Fruit fly (Drosophila melanogaster) Kc167 (cell line): ENCODE results near the gene CG7860.

Experiments
- Myc ChIP-seq: fragments of >200 bp; optimal IDR thresholded peaks from 2 replicates; lab custom pipeline; 2017; ENCODE audit warnings: missing external identifiers
- Sin3A ChIP-seq: fragments of >200 bp; optimal IDR thresholded peaks from 2 replicates; lab custom pipeline; 2018; ENCODE audit warnings: missing external identifiers
- h ChIP-seq: fragments of >200 bp; optimal IDR thresholded peaks from 3 replicates; lab custom pipeline; 2018; ENCODE audit warnings: missing external identifiers
- insv ChIP-seq: fragments of >200 bp; optimal IDR thresholded peaks from 3 replicates; lab custom pipeline; 2018; ENCODE audit warnings: missing external identifiers
- psq ChIP-seq: fragments of >200 bp; optimal IDR thresholded peaks from 2 replicates; lab custom pipeline; 2017; ENCODE audit warnings: missing external identifiers
- ttk ChIP-seq: sonication (Bioruptor generic); optimal IDR thresholded peaks from 2 replicates; lab custom pipeline; 2017; ENCODE audit warnings: missing external identifiers

Gene CG7860

dm6 chrX:15591721-15592491 is 23.1 kb downstream of the CG7860 start:
- no peak for TF ChIP-seq insv (lab: Kevin White, UChicago)
- no peak for TF ChIP-seq Sin3A (lab: Kevin White, UChicago)
- no peak for TF ChIP-seq Myc (lab: Kevin White, UChicago)
- no peak for TF ChIP-seq h (lab: Kevin White, UChicago)
- TF ChIP-seq psq, result no peak
- TF ChIP-seq ttk (lab: Kevin White, UChicago), result no peak

dm6 chrX:15592822-15593476 is 24.2 kb downstream of the CG7860 start:
- TF ChIP-seq ttk (lab: Kevin White, UChicago) (no peak), Myc (lab: Kevin White, UChicago) (no peak), Sin3A (lab: Kevin White, UChicago) (no peak), insv (lab: Kevin White, UChicago) (no peak), h (lab: Kevin White, UChicago) (no peak), psq (no peak)

- TF ChIP-seq Sin3A (lab: Kevin White, UChicago), result no peak
- no peak for TF ChIP-seq psq
- no peak for TF ChIP-seq Myc (lab: Kevin White, UChicago)
- TF ChIP-seq ttk (lab: Kevin White, UChicago), result no peak
- no peak for TF ChIP-seq insv (lab: Kevin White, UChicago)
These were observed 24.9 kb downstream of the CG7860 start, which contains the start of gene Chsy for dm6 chrX:15593477-15594229. Chsy (minus strand) TSS chrX:15593534.

dm6 chrX:15594230-15594857 is 25.6 kb downstream of the CG7860 start:
- no peak for TF ChIP-seq Myc (lab: Kevin White, UChicago)

- TF ChIP-seq psq (no peak), h (lab: Kevin White, UChicago) (no peak), ttk (lab: Kevin White, UChicago) (no peak), insv (lab: Kevin White, UChicago) (no peak), Myc (lab: Kevin White, UChicago) (no peak), Sin3A (lab: Kevin White, UChicago) (no peak)
These were observed 30.9 kb downstream of the CG7860 start for dm6 chrX:15599697-15600096.

- no peak for TF ChIP-seq ttk (lab: Kevin White, UChicago)
These were observed 32.5 kb downstream of the CG7860 start for dm6 chrX:15601285-15601684.

dm6 chrX:15602438-15602837 is 33.6 kb downstream of the CG7860 start:
- TF ChIP-seq Myc (lab: Kevin White, UChicago) (no peak), Sin3A (lab: Kevin White, UChicago) (no peak), insv (lab: Kevin White, UChicago) (no peak), ttk (lab: Kevin White, UChicago) (no peak), psq (no peak), h (lab: Kevin White, UChicago) (no peak)

dm6 chrX:15608751-15609345 is 40.1 kb downstream of the CG7860 start:
- TF ChIP-seq Myc (lab: Kevin White, UChicago), result no peak
- TF ChIP-seq ttk (lab: Kevin White, UChicago), result no peak

dm6 chrX:15609351-15609750 is 40.6 kb downstream of the CG7860 start:
- TF ChIP-seq Sin3A (lab: Kevin White, UChicago) (no peak), Myc (lab: Kevin White, UChicago) (no peak), insv (lab: Kevin White, UChicago) (no peak), h (lab: Kevin White, UChicago) (no peak), ttk (lab: Kevin White, UChicago) (no peak), psq (no peak)

- TF ChIP-seq insv (lab: Kevin White, UChicago), result no peak
- no peak for TF ChIP-seq psq
- TF ChIP-seq ttk (lab: Kevin White, UChicago), result no peak
- TF ChIP-seq h (lab: Kevin White, UChicago), result no peak
- TF ChIP-seq Sin3A (lab: Kevin White, UChicago), result no peak
- TF ChIP-seq Myc (lab: Kevin White, UChicago), result no peak
These were observed 41.4 kb downstream of the CG7860 start for dm6 chrX:15610173-15610572.

- no peak for TF ChIP-seq h (lab: Kevin White, UChicago)
- no peak for TF ChIP-seq insv (lab: Kevin White, UChicago)
- TF ChIP-seq ttk (lab: Kevin White, UChicago), result no peak
- no peak for TF ChIP-seq Sin3A (lab: Kevin White, UChicago)
- no peak for TF ChIP-seq Myc (lab: Kevin White, UChicago)
These were observed 42.2 kb downstream of the CG7860 start for dm6 chrX:15610957-15611356.
